Worm (Caenorhabditis elegans) whole organism, early embryonic: Measurements from ENCODE around the gene ZK285.2.

Source experiments
- B0310.2 ChIP-seq: sonication (generic microtip); optimal IDR thresholded peaks from 2 replicates; lab custom pipeline; 2016; ENCODE audit warnings: mild to moderate bottlenecking, missing genetic modification characterization, missing compliant biosample characterization
- F13C5.2 ChIP-seq: sonication (generic microtip); optimal IDR thresholded peaks from 2 replicates; lab custom pipeline; 2017; ENCODE audit warnings: mild to moderate bottlenecking, missing genetic modification characterization, inconsistent platforms, missing compliant biosample characterization
- aly-1 ChIP-seq: sonication (generic microtip); optimal IDR thresholded peaks from 2 replicates; lab custom pipeline; 2016; ENCODE audit warnings: missing genetic modification characterization, missing compliant biosample characterization
- ama-1 ChIP-seq: fragments of 150-350 bp; optimal IDR thresholded peaks from 2 replicates; lab custom pipeline; 2014
- ceh-13 ChIP-seq: fragments of 200-800 bp; sonication (Bioruptor generic); optimal IDR thresholded peaks from 2 replicates; lab custom pipeline; 2018; ENCODE audit warnings: mild to moderate bottlenecking, missing genetic modification characterization, missing compliant biosample characterization
- ceh-36 ChIP-seq: sonication (generic microtip); optimal IDR thresholded peaks from 2 replicates; lab custom pipeline; 2016; ENCODE audit warnings: missing genetic modification characterization, inconsistent platforms, missing compliant biosample characterization
- ets-7 ChIP-seq: sonication (generic microtip); optimal IDR thresholded peaks from 2 replicates; lab custom pipeline; 2016; ENCODE audit warnings: missing genotype, missing genetic modification characterization, missing compliant biosample characterization
- flt-1 ChIP-seq: fragments of 200-800 bp; sonication (Bioruptor generic); IDR thresholded peaks from 2 replicates; pipeline ENCODE4 v1.3.6; 2022; ENCODE audit warnings: missing genetic modification characterization, missing compliant biosample characterization
- hmbx-1 ChIP-seq: sonication (generic microtip); optimal IDR thresholded peaks from 2 replicates; lab custom pipeline; 2016; ENCODE audit warnings: mild to moderate bottlenecking, missing genetic modification characterization, missing compliant biosample characterization
- hmg-4 ChIP-seq: fragments of 200-800 bp; sonication (Bioruptor generic); optimal IDR thresholded peaks from 2 replicates; lab custom pipeline; 2018; ENCODE audit warnings: mild to moderate bottlenecking, missing genetic modification characterization, missing compliant biosample characterization
- hnd-1 ChIP-seq: sonication (generic microtip); optimal IDR thresholded peaks from 2 replicates; lab custom pipeline; 2016; ENCODE audit warnings: missing genetic modification characterization, missing compliant biosample characterization
- pes-1 ChIP-seq: fragments of 200-800 bp; sonication (Bioruptor generic); IDR thresholded peaks from 2 replicates; pipeline ENCODE4 v1.3.6; 2022; ENCODE audit warnings: missing genetic modification reagents, missing genetic modification characterization, missing compliant biosample characterization
- scrt-1 ChIP-seq: fragments of 200-800 bp; sonication (Bioruptor generic); IDR thresholded peaks from 2 replicates; pipeline ENCODE4 v1.3.6; 2022; ENCODE audit warnings: missing genetic modification characterization, missing compliant biosample characterization
- sea-1 ChIP-seq: fragments of 200-800 bp; sonication (Bioruptor generic); conservative IDR thresholded peaks from 2 replicates; pipeline ENCODE4 v1.3.6; 2022; ENCODE audit warnings: missing genetic modification characterization, missing compliant biosample characterization
- tbx-11 ChIP-seq: fragments of 200-800 bp; sonication (Bioruptor generic); IDR thresholded peaks from 2 replicates; pipeline ENCODE4 v1.3.6; 2022; ENCODE audit warnings: missing genetic modification characterization, missing compliant biosample characterization
- tbx-37 ChIP-seq: fragments of 200-800 bp; sonication (Bioruptor generic); conservative IDR thresholded peaks from 2 replicates; pipeline ENCODE4 v1.3.6; 2022; ENCODE audit warnings: missing genetic modification reagents, missing genetic modification characterization, missing compliant biosample characterization
- tra-4 ChIP-seq: sonication (generic microtip); optimal IDR thresholded peaks from 2 replicates; lab custom pipeline; 2017; ENCODE audit warnings: missing genetic modification characterization, missing compliant biosample characterization

Gene ZK285.2

DNA sequence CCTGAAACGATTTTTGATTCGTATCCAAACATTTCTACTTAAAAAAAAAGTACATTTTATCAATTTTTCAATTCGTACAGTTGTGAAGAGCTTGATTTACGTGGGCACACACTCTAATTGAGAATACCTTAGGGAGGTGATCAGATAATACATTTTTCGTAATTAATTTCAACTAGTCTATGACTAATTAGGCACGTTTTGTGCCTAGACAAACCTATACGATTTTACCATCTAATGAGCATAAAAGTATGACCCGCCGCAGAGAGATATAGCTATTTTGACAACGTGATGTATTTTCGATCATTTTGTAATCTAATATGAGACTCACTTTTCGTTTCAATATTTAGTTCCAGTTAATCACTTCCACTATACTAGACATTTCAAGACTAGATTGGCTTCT, 29.7 kb upstream of the ZK285.2 start:
- no peak for TF ChIP-seq ceh-36 (tag; lab: Kevin White, UChicago)
- no peak for TF ChIP-seq ets-7 (tag; lab: Kevin White, UChicago)
- TF ChIP-seq hmbx-1 (tag; lab: Kevin White, UChicago) = no peak
- no peak for TF ChIP-seq ama-1 (lab: Kevin White, UChicago)
- TF ChIP-seq sea-1 = no peak
- no peak for TF ChIP-seq pes-1 (GFP tag; lab: Robert Waterston, UW)
- no peak for TF ChIP-seq ceh-13 (GFP tag; lab: Kevin White, UChicago)
- TF ChIP-seq hmg-4 (GFP tag; lab: Kevin White, UChicago) = no peak
- TF ChIP-seq tra-4 = no peak
- no peak for TF ChIP-seq F13C5.2 (tag; lab: Kevin White, UChicago)
- no peak for TF ChIP-seq B0310.2 (tag; lab: Kevin White, UChicago)
- no peak for TF ChIP-seq scrt-1 (GFP tag; lab: Robert Waterston, UW)
- no peak for TF ChIP-seq tbx-37 (GFP tag; lab: Robert Waterston, UW)

- no peak for TF ChIP-seq scrt-1 (GFP tag; lab: Robert Waterston, UW)
- TF ChIP-seq flt-1 (GFP tag; lab: Robert Waterston, UW) = no peak
- no peak for TF ChIP-seq tbx-37 (GFP tag; lab: Robert Waterston, UW)
- TF ChIP-seq B0310.2 (tag; lab: Kevin White, UChicago) = no peak
- TF ChIP-seq hmbx-1 (tag; lab: Kevin White, UChicago) = no peak
- no peak for TF ChIP-seq F13C5.2 (tag; lab: Kevin White, UChicago)
- TF ChIP-seq ceh-36 (tag; lab: Kevin White, UChicago) = no peak
- TF ChIP-seq hnd-1 (tag; lab: Kevin White, UChicago) = no peak
- no peak for TF ChIP-seq ama-1 (lab: Kevin White, UChicago)
- TF ChIP-seq ceh-13 (GFP tag; lab: Kevin White, UChicago) = no peak
- no peak for TF ChIP-seq tbx-11
- no peak for TF ChIP-seq aly-1 (tag; lab: Kevin White, UChicago)
- no peak for TF ChIP-seq ets-7 (tag; lab: Kevin White, UChicago)
- no peak for TF ChIP-seq hmg-4 (GFP tag; lab: Kevin White, UChicago)
- TF ChIP-seq tra-4 = no peak
Measured at ce11 chrV:16017671-16018070, 29.0 kb upstream of the ZK285.2 start, which contains the start of gene srx-43. TSS of gene srx-43 (plus strand) at chrV:16017971.

DNA sequence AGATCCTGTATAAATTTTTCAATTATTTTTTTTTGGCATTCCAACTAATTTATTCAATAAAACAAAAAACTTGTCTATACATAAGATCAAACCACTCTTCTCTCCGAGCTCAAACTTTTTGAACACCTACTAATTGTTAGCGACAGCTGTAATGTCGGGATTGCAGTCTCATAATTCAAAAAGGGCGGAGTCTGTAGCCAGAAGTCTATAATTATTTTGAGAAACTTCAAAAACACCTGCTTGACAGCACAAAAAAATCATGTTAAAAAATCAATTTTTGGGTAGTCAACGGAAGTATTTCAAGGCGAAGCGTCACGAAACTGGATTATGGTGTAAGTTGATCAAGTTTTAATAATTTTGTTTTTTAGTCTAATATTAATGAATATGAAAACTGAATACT, 26.6 kb upstream of the ZK285.2 start, which contains the start of gene srx-44:
srx-44 (plus strand) TSS at position 301 of the 400 bp plus-strand sequence.
- TF ChIP-seq sea-1 (no peak), hmbx-1 (tag; lab: Kevin White, UChicago) (no peak), scrt-1 (GFP tag; lab: Robert Waterston, UW) (no peak), tbx-11 (no peak), hnd-1 (tag; lab: Kevin White, UChicago) (no peak), pes-1 (GFP tag; lab: Robert Waterston, UW) (no peak), hmg-4 (GFP tag; lab: Kevin White, UChicago) (no peak), ceh-13 (GFP tag; lab: Kevin White, UChicago) (no peak), tbx-37 (GFP tag; lab: Robert Waterston, UW) (no peak), aly-1 (tag; lab: Kevin White, UChicago) (no peak), tra-4 (no peak), ceh-36 (tag; lab: Kevin White, UChicago) (no peak), F13C5.2 (tag; lab: Kevin White, UChicago) (no peak), flt-1 (GFP tag; lab: Robert Waterston, UW) (no peak), ama-1 (lab: Kevin White, UChicago) (no peak), ets-7 (tag; lab: Kevin White, UChicago) (no peak), B0310.2 (tag; lab: Kevin White, UChicago) (no peak)

DNA sequence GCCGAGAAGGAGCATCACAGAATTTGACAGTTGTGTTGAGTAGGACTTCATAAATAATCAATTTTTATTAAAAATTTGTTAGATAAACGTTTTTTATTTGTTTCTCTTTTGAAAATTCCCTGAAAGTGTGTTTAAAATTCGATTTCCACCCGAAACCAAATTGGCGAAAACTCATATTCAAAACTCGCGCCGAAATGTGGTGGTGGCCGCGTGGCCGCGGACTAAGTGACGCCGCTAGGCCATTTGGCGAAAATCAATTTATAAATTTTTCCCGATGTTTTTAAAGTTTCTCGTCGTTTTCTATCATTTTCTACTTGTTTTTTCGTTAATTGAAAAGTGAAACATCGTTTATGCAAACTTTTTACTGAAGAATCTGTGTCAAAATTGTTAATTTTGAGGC, 24.1 kb upstream of the ZK285.2 start:
- TF ChIP-seq sea-1 (no peak), tbx-37 (GFP tag; lab: Robert Waterston, UW) (peak; percentile 83)

DNA sequence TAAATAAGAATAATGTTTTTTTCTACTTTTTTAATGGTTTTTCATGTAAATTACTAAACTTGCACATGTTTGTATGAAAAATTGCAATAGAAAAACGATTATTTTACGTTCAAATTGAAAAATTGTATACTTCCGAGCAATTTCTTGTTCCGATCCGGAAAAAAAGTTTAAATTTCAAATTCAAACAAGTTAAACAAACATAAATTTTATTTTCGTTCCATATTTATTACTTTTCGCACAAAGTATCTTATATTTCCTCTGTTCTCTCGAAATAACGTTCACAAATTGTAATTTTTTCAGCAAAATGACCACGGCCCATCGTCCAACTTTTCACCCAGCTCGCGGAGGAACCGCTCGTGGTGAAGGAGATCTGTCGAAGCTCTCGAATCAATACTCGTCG, 23.6 kb upstream of the ZK285.2 start, which contains the start of gene cwc-15:
cwc-15 (plus strand) TSS at position 301 of the 400 bp plus-strand sequence.
- TF ChIP-seq tbx-37 (GFP tag; lab: Robert Waterston, UW) = no peak
- no peak for TF ChIP-seq flt-1 (GFP tag; lab: Robert Waterston, UW)
- no peak for TF ChIP-seq ceh-13 (GFP tag; lab: Kevin White, UChicago)
- TF ChIP-seq aly-1 (tag; lab: Kevin White, UChicago) = no peak
- no peak for TF ChIP-seq F13C5.2 (tag; lab: Kevin White, UChicago)
- no peak for TF ChIP-seq ceh-36 (tag; lab: Kevin White, UChicago)
- TF ChIP-seq scrt-1 (GFP tag; lab: Robert Waterston, UW) = no peak
- no peak for TF ChIP-seq B0310.2 (tag; lab: Kevin White, UChicago)
- no peak for TF ChIP-seq hmbx-1 (tag; lab: Kevin White, UChicago)
- TF ChIP-seq sea-1 = no peak
- TF ChIP-seq pes-1 (GFP tag; lab: Robert Waterston, UW) = no peak
- no peak for TF ChIP-seq ets-7 (tag; lab: Kevin White, UChicago)

DNA sequence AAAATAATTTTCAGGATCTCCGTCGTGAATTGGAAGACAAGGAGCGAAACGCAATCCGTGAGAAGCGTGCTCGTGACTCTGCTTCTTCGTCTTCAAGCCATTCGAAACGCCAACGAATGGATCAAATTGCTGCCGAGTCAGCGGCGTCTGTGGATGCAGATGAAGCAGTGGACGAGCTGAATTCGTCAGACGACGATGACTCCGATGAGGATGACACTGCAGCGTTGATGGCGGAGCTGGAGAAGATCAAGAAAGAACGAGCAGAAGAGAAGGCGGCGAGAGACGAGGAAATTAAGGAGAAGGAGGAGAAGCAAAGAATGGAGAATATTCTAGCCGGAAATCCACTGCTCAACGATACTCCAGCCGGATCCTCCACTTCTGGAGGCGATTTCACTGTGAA, 23.1 kb upstream of the ZK285.2 start:
- TF ChIP-seq flt-1 (GFP tag; lab: Robert Waterston, UW) (no peak), ama-1 (lab: Kevin White, UChicago) (no peak), hnd-1 (tag; lab: Kevin White, UChicago) (no peak), F13C5.2 (tag; lab: Kevin White, UChicago) (no peak), pes-1 (GFP tag; lab: Robert Waterston, UW) (no peak), hmg-4 (GFP tag; lab: Kevin White, UChicago) (no peak)

ce11 chrV:16024300-16024699, 22.4 kb upstream of the ZK285.2 start, which contains the start of gene T10C6.6:
TSS of gene T10C6.6 (plus strand) at chrV:16024326.
- TF ChIP-seq pes-1 (GFP tag; lab: Robert Waterston, UW) (no peak), tra-4 (no peak), ceh-36 (tag; lab: Kevin White, UChicago) (no peak), hnd-1 (tag; lab: Kevin White, UChicago) (no peak), ceh-13 (GFP tag; lab: Kevin White, UChicago) (no peak), ets-7 (tag; lab: Kevin White, UChicago) (no peak), hmg-4 (GFP tag; lab: Kevin White, UChicago) (no peak), sea-1 (no peak), aly-1 (tag; lab: Kevin White, UChicago) (no peak), B0310.2 (tag; lab: Kevin White, UChicago) (no peak), flt-1 (GFP tag; lab: Robert Waterston, UW) (no peak), F13C5.2 (tag; lab: Kevin White, UChicago) (no peak)
